Worm (Caenorhabditis elegans) whole organism, late embryonic: ENCODE measurements around the gene F54D5.15.

Experiments
- ahr-1 ChIP-seq: sonication (generic microtip); optimal IDR thresholded peaks from 2 replicates; lab custom pipeline; 2016; ENCODE audit warnings: missing genetic modification characterization, missing compliant biosample characterization
- ama-1 ChIP-seq: fragments of 150-350 bp; optimal IDR thresholded peaks from 2 replicates; lab custom pipeline; 2014
- dmd-4 ChIP-seq: sonication (generic microtip); optimal IDR thresholded peaks from 2 replicates; lab custom pipeline; 2016; ENCODE audit warnings: borderline replicate concordance, missing genetic modification characterization, missing compliant biosample characterization
- fkh-10 ChIP-seq: fragments of 150-350 bp; optimal IDR thresholded peaks from 2 replicates; lab custom pipeline; 2014; ENCODE audit warnings: missing biosample characterization, missing genetic modification reagents, missing genetic modification characterization
- madf-2 ChIP-seq: sonication (generic microtip); optimal IDR thresholded peaks from 2 replicates; lab custom pipeline; 2017; ENCODE audit warnings: missing genetic modification characterization, missing compliant biosample characterization
- nhr-11 ChIP-seq: fragments of 150-350 bp; optimal IDR thresholded peaks from 2 replicates; lab custom pipeline; 2014; ENCODE audit warnings: missing biosample characterization, missing genetic modification characterization
- pat-9 ChIP-seq: fragments of 200-800 bp; sonication (Bioruptor generic); optimal IDR thresholded peaks from 2 replicates; lab custom pipeline; 2018; ENCODE audit warnings: mild to moderate bottlenecking, missing genetic modification characterization, moderate library complexity, missing compliant biosample characterization
- pha-4 ChIP-seq: fragments of 150-350 bp; optimal IDR thresholded peaks from 2 replicates; lab custom pipeline; 2018; ENCODE audit warnings: missing biosample characterization, missing genetic modification reagents, missing genetic modification characterization
- ref-2 ChIP-seq: sonication (generic microtip); optimal IDR thresholded peaks from 2 replicates; lab custom pipeline; 2016; ENCODE audit warnings: missing genetic modification characterization, missing compliant biosample characterization

DNA sequence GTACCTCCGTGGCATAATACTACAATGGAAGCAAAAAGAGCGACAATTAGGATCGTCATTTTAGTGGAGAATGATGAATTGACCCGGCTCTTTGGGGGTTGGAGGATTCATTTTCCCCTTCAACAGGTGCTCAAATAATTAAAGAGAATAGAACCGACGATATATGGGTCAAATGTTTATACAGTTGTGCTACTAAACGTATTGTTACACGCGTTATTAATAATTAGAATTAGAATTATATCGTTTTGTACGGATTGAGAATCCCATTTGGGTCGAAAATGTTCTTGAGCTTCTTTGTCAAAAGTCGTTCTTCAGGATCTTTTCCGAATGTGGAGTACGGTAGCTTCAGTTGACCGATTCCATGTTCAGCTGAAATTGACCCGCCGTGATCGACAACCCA lies 25.3 kb downstream of the F54D5.15 start, which contains the start of gene Y62F5A.9:
- TF ChIP-seq nhr-11 (tag; lab: Kevin White, UChicago) (no peak), fkh-10 (GFP tag; lab: Kevin White, UChicago) (no peak), pat-9 (no peak), ama-1 (no peak), dmd-4 (tag; lab: Kevin White, UChicago) (no peak), madf-2 (no peak), pha-4 (tag; lab: Kevin White, UChicago) (no peak), ahr-1 (tag; lab: Kevin White, UChicago) (no peak), ref-2 (no peak)
